Worm (Caenorhabditis elegans): ENCODE results near the gene Y51H4A.8.
"Not testable (repeated sequence)": the region's sequence is repeated elsewhere in the genome, so short reads cannot be mapped to it uniquely, and the experiment has no call there.

The Y51H4A.8 gene

ce11 chrIV:16592860-16593259 is 14.5 kb upstream of the Y51H4A.8 start (continued):
- TF ChIP-seq rcor-1 (GFP tag; IDR thresholded peaks at IDR 0.05) (peak; percentile 78), Y53G8AR.9 (GFP tag; conservative IDR thresholded peaks at IDR 0.05) (0 out of 2 replicates have a peak, but pooled peaks have one; percentile 72), snpc-4 (GFP tag; optimal IDR thresholded peaks at IDR 0.05) (peak; percentile 89), snpc-4 (tag; optimal IDR thresholded peaks at IDR 0.05) (peak; percentile 92 to 98 (median 94)), F33H1.4 (GFP tag; IDR thresholded peaks at IDR 0.05) (0 out of 2 replicates have a peak, but pooled peaks have one; percentile 16), snpc-1.3 (tag; optimal IDR thresholded peaks at IDR 0.05; ENCODE audit: insufficient read depth) (peak; percentile 19), snpc-3.4 (tag; optimal IDR thresholded peaks at IDR 0.05) (peak; percentile 37), hmg-20 (GFP tag; IDR thresholded peaks at IDR 0.05) (peak; percentile 61; the same call in 1 of the 2 replicates), lsl-1 (GFP tag; optimal IDR thresholded peaks at IDR 0.05) (peak; percentile 2), mcd-1 (GFP tag; IDR thresholded peaks at IDR 0.05) (0 out of 2 replicates have a peak, but pooled peaks have one; percentile 28)

ce11 chrIV:16585959-16586358 is 7.6 kb upstream of the Y51H4A.8 start:
- TF ChIP-seq D2030.7 (GFP tag; IDR thresholded peaks at IDR 0.05) (0 out of 2 replicates have a peak, but pooled peaks have one; percentile 20), hsf-1 (GFP tag; IDR thresholded peaks at IDR 0.05) (peak; percentile 94)

- peak; percentile 66 for TF ChIP-seq B0261.1 (tag; optimal IDR thresholded peaks at IDR 0.05)
- TF ChIP-seq rpc-1 (optimal IDR thresholded peaks at IDR 0.05) = peak; percentile 27
- peak; percentile 69 for TF ChIP-seq rpc-1 (tag; optimal IDR thresholded peaks at IDR 0.05)
- TF ChIP-seq attf-6 (GFP tag; IDR thresholded peaks at IDR 0.05) = peak; percentile 93
- peak; percentile 81 for TF ChIP-seq tbp1 (GFP tag; optimal IDR thresholded peaks at IDR 0.05)
- not testable (repeated sequence) for TF ChIP-seq snpc-4 (GFP tag; optimal IDR thresholded peaks at IDR 0.05)
- peak in 2 of 4 experiments; percentile 18 to 93 for TF ChIP-seq snpc-4 (tag; optimal IDR thresholded peaks at IDR 0.05)
Measured at ce11 chrIV:16583522-16584037, 5.2 kb upstream of the Y51H4A.8 start.

- peak; percentile 62 for TF ChIP-seq B0261.1 (tag; optimal IDR thresholded peaks at IDR 0.05)
- TF ChIP-seq attf-6 (GFP tag; IDR thresholded peaks at IDR 0.05) = peak; percentile 88
- TF ChIP-seq snpc-4 (GFP tag; optimal IDR thresholded peaks at IDR 0.05) = peak; percentile 8
- TF ChIP-seq snpc-4 (tag; optimal IDR thresholded peaks at IDR 0.05) = peak in 2 of 4 experiments; percentile 33 to 92
- TF ChIP-seq rpc-1 (optimal IDR thresholded peaks at IDR 0.05) = peak; percentile 28
- TF ChIP-seq rpc-1 (tag; optimal IDR thresholded peaks at IDR 0.05) = peak; percentile 67
- peak; percentile 81 for TF ChIP-seq tbp1 (GFP tag; optimal IDR thresholded peaks at IDR 0.05)
Measured at ce11 chrIV:16577188-16577587, 1.2 kb downstream of the Y51H4A.8 start.

ce11 chrIV:16560971-16561370 is 17.4 kb downstream of the Y51H4A.8 start:
- TF ChIP-seq aptf-2 (GFP tag; conservative IDR thresholded peaks at IDR 0.05) (no peak), B0019.2 (GFP tag; conservative IDR thresholded peaks at IDR 0.05) (no peak), F57C9.4 (tag; optimal IDR thresholded peaks at IDR 0.05) (no peak), gei-17 (GFP tag; optimal IDR thresholded peaks at IDR 0.05) (no peak), nhr-179 (tag; optimal IDR thresholded peaks at IDR 0.05) (no peak), madf-3 (GFP tag; IDR thresholded peaks at IDR 0.05) (no peak), ztf-18 (tag; optimal IDR thresholded peaks at IDR 0.05) (no peak), F49E8.2 (tag; optimal IDR thresholded peaks at IDR 0.05; ENCODE audit: insufficient read depth) (no peak), nfya-1 (tag; optimal IDR thresholded peaks at IDR 0.05; ENCODE audit: borderline replicate concordance, insufficient read depth) (no peak), C17E4.6 (GFP tag; IDR thresholded peaks at IDR 0.05) (no peak), F57A8.1 (GFP tag; optimal IDR thresholded peaks at IDR 0.05) (no peak), hlh-12 (tag; optimal IDR thresholded peaks at IDR 0.05) (no peak), madf-8 (GFP tag; conservative IDR thresholded peaks at IDR 0.05) (no peak), Y95B8A.8 (GFP tag; IDR thresholded peaks at IDR 0.05) (no peak), lsy-27 (tag; optimal IDR thresholded peaks at IDR 0.05; ENCODE audit: borderline replicate concordance, insufficient read depth) (no peak), lir-1 (GFP tag; conservative IDR thresholded peaks at IDR 0.05) (no peak), mcd-1 (GFP tag; IDR thresholded peaks at IDR 0.05) (no peak), ceh-91 (GFP tag; IDR thresholded peaks at IDR 0.05) (no peak)
